Worm (Caenorhabditis elegans): Measurements from ENCODE around the gene Y43F8B.18.

Y43F8B.18 gene

ce11 chrV:19529168-19529567, 43.4 kb downstream of the Y43F8B.18 start (continued):
- TF ChIP-seq dmd-8 (GFP tag; IDR thresholded peaks at IDR 0.05) (no peak), madf-5 (GFP tag; IDR thresholded peaks at IDR 0.05) (peak in 1 of 2 experiments; percentile 66; a peak in 1 of 4 replicates), zfp-2 (tag; optimal IDR thresholded peaks at IDR 0.05) (peak; percentile 20), hlh-11 (tag; optimal IDR thresholded peaks at IDR 0.05) (peak; percentile 98), vab-7 (GFP tag; IDR thresholded peaks at IDR 0.05) (0 out of 2 replicates have a peak, but pooled peaks have one; percentile 5), ZK337.2 (GFP tag; IDR thresholded peaks at IDR 0.05) (no peak), nhr-48 (tag; optimal IDR thresholded peaks at IDR 0.05) (peak; percentile 99), daf-16 (GFP tag; optimal IDR thresholded peaks at IDR 0.05) (peak; percentile 24 to 82), daf-16 (tag; optimal IDR thresholded peaks at IDR 0.05) (peak; percentile 84), mdt-29 (GFP tag; IDR thresholded peaks at IDR 0.05) (peak; percentile 84), hif-1 (tag; optimal IDR thresholded peaks at IDR 0.05) (peak; percentile 3 to 89), ZK546.5 (tag; optimal IDR thresholded peaks at IDR 0.05) (no peak), nhr-77 (tag; optimal IDR thresholded peaks at IDR 0.05) (peak; percentile 90), tra-1 (GFP tag; IDR thresholded peaks at IDR 0.05) (peak; percentile 93), ctbp-1 (GFP tag; IDR thresholded peaks at IDR 0.05) (0 out of 2 replicates have a peak, but pooled peaks have one; percentile 54), unc-62 (GFP tag; optimal IDR thresholded peaks at IDR 0.05 in 1 of 2) (peak in 1 of 2 experiments; percentile 100), unc-62 (tag; optimal IDR thresholded peaks at IDR 0.05) (peak; percentile 83), ztf-7 (tag; optimal IDR thresholded peaks at IDR 0.05) (peak; percentile 54), lin-38 (GFP tag; IDR thresholded peaks at IDR 0.05) (no peak; the same call in 1 of the 2 replicates), snpc-1.2 (GFP tag; IDR thresholded peaks at IDR 0.05) (no peak), T20F7.1 (GFP tag; optimal IDR thresholded peaks at IDR 0.05) (peak; percentile 75), lin-13 (GFP tag; optimal IDR thresholded peaks at IDR 0.05) (peak; percentile 58), nhr-42 (GFP tag; IDR thresholded peaks at IDR 0.05) (peak; percentile 82), lir-3 (tag; optimal IDR thresholded peaks at IDR 0.05) (no peak), F49E8.2 (tag; optimal IDR thresholded peaks at IDR 0.05; ENCODE audit: borderline replicate concordance) (no peak), snpc-4 (tag; optimal IDR thresholded peaks at IDR 0.05) (no peak), fos-1 (tag; optimal IDR thresholded peaks at IDR 0.05) (no peak), duxl-1 (tag; optimal IDR thresholded peaks at IDR 0.05; ENCODE audit: poor library complexity) (peak; percentile 73), daf-12 (tag; optimal IDR thresholded peaks at IDR 0.05) (no peak), T26A8.4 (GFP tag; IDR thresholded peaks at IDR 0.05) (peak; percentile 83), madf-9 (GFP tag; conservative IDR thresholded peaks at IDR 0.05) (peak; percentile 73), ces-1 (GFP tag; optimal IDR thresholded peaks at IDR 0.05) (no peak), mdl-1 (tag; optimal IDR thresholded peaks at IDR 0.05) (peak; percentile 97 to 100), dmd-9 (GFP tag; IDR thresholded peaks at IDR 0.05) (no peak), lin-15B (tag; optimal IDR thresholded peaks at IDR 0.05) (no peak), nhr-10 (tag; optimal IDR thresholded peaks at IDR 0.05) (peak; percentile 47), nhr-28 (tag; optimal IDR thresholded peaks at IDR 0.05) (peak; percentile 94), zag-1 (tag; optimal IDR thresholded peaks at IDR 0.05) (no peak), nhr-6 (tag; optimal IDR thresholded peaks at IDR 0.05) (peak; percentile 50), egl-27 (tag; optimal IDR thresholded peaks at IDR 0.05) (peak; percentile 60), lsy-2 (tag; optimal IDR thresholded peaks at IDR 0.05) (peak; percentile 76 to 90), mxl-2 (GFP tag; conservative IDR thresholded peaks at IDR 0.05) (peak; percentile 99), mxl-3 (GFP tag; optimal IDR thresholded peaks at IDR 0.05) (peak; percentile 97), lin-29 (GFP tag; IDR thresholded peaks at IDR 0.05) (peak; percentile 79), mep-1 (tag; optimal IDR thresholded peaks at IDR 0.05) (peak; percentile 94), unc-130 (GFP tag; optimal IDR thresholded peaks at IDR 0.05) (no peak), daf-19 (GFP tag; conservative IDR thresholded peaks at IDR 0.05) (peak; percentile 74; the same call in 1 of the 2 replicates), R02D3.7 (tag; optimal IDR thresholded peaks at IDR 0.05) (no peak), jun-1 (tag; optimal IDR thresholded peaks at IDR 0.05) (peak; percentile 37), dve-1 (tag; optimal IDR thresholded peaks at IDR 0.05; ENCODE audit: insufficient read depth) (peak; percentile 99), tag-97 (GFP tag; IDR thresholded peaks at IDR 0.05) (no peak), fkh-10 (GFP tag; optimal IDR thresholded peaks at IDR 0.05) (peak; percentile 82)

Measured in whole organism, L4 larva.